Fruit fly (Drosophila melanogaster): Measurements from ENCODE around the gene CG33648.

The CG33648 gene

dm6 chr2L:14536730-14537427 is 12.8 kb downstream of the CG33648 start (continued):
- TF ChIP-seq sens (GFP tag), result peak; percentile 78
- peak; percentile 84 for TF ChIP-seq sr (GFP tag; IDR thresholded peaks at IDR 0.05)
- TF ChIP-seq CG5953 (GFP tag; IDR thresholded peaks at IDR 0.05), result no peak
- TF ChIP-seq nom (GFP tag; optimal IDR thresholded peaks at IDR 0.05), result peak; percentile 29
- TF ChIP-seq CG11247 (GFP tag; IDR thresholded peaks at IDR 0.05), result 0 out of 2 replicates have a peak, but pooled peaks have one; percentile 27
- 0 out of 2 replicates have a peak, but pooled peaks have one; percentile 33 for TF ChIP-seq CG16779 (GFP tag; IDR thresholded peaks at IDR 0.05)
- TF ChIP-seq H2.0 (GFP tag; IDR thresholded peaks at IDR 0.05), result 0 out of 2 replicates have a peak, but pooled peaks have one; percentile 14
- no peak for TF ChIP-seq CG2116 (GFP tag; optimal IDR thresholded peaks at IDR 0.05)
- TF ChIP-seq rib (GFP tag; IDR thresholded peaks at IDR 0.05), result peak; percentile 72
- peak; percentile 9 for TF ChIP-seq gsb-n (tag; optimal IDR thresholded peaks at IDR 0.05)
- TF ChIP-seq NFAT (GFP tag; IDR thresholded peaks at IDR 0.05), result no peak
- TF ChIP-seq vvl (GFP tag; IDR thresholded peaks at IDR 0.05), result peak; percentile 65; the same call in 1 of the 2 replicates
- TF ChIP-seq run (tag; optimal IDR thresholded peaks at IDR 0.05), result peak; percentile 63
- peak; percentile 97 for TF ChIP-seq crol (GFP tag; IDR thresholded peaks at IDR 0.05)
- peak; percentile 55 for TF ChIP-seq twi (tag; optimal IDR thresholded peaks at IDR 0.05)
- peak; percentile 87 for TF ChIP-seq CG4328 (GFP tag; optimal IDR thresholded peaks at IDR 0.05)
- no peak for TF ChIP-seq CG16863 (GFP tag; optimal IDR thresholded peaks at IDR 0.05)
- TF ChIP-seq Lim3 (GFP tag; IDR thresholded peaks at IDR 0.05), result no peak
- TF ChIP-seq lov (optimal IDR thresholded peaks at IDR 0.05), result no peak
- TF ChIP-seq lov (GFP tag; IDR thresholded peaks at IDR 0.05), result 0 out of 3 replicates have a peak, but pooled peaks have one; percentile 8
- TF ChIP-seq kni (GFP tag; optimal IDR thresholded peaks at IDR 0.05), result peak; percentile 62
- TF ChIP-seq chinmo (GFP tag; IDR thresholded peaks at IDR 0.05; ENCODE audit: partially characterized antibody), result 0 out of 4 replicates have a peak, but pooled peaks have one; percentile 71
- 0 out of 2 replicates have a peak, but pooled peaks have one; percentile 36 for TF ChIP-seq aop (GFP tag; IDR thresholded peaks at IDR 0.05)
- no peak for TF ChIP-seq NfI (GFP tag; optimal IDR thresholded peaks at IDR 0.05)
- TF ChIP-seq CG17802 (tag; optimal IDR thresholded peaks at IDR 0.05), result peak; percentile 84
- no peak for TF ChIP-seq Abd-B (GFP tag; optimal IDR thresholded peaks at IDR 0.05)
- 0 out of 2 replicates have a peak, but pooled peaks have one; percentile 22 for TF ChIP-seq CG11085 (GFP tag; IDR thresholded peaks at IDR 0.05)
- TF ChIP-seq gro (GFP tag; optimal IDR thresholded peaks at IDR 0.05), result peak; percentile 25

dm6 chr2L:14537432-14538221 is 13.5 kb downstream of the CG33648 start:
- peak; percentile 98 for TF ChIP-seq sd (tag; optimal IDR thresholded peaks at IDR 0.05)
- TF ChIP-seq CG10267 (tag; optimal IDR thresholded peaks at IDR 0.05), result peak; percentile 47
- TF ChIP-seq Hmx (GFP tag; optimal IDR thresholded peaks at IDR 0.05), result no peak
- peak; percentile 94 for TF ChIP-seq crol (GFP tag; IDR thresholded peaks at IDR 0.05)
- no peak for TF ChIP-seq CG18764 (GFP tag; optimal IDR thresholded peaks at IDR 0.05)
- no peak for TF ChIP-seq Rfx (GFP tag; IDR thresholded peaks at IDR 0.05)
- TF ChIP-seq MBD-R2 (GFP tag; IDR thresholded peaks at IDR 0.05), result no peak
- peak; percentile 61 for TF ChIP-seq grau (tag; optimal IDR thresholded peaks at IDR 0.05)
- TF ChIP-seq CG10543 (GFP tag; optimal IDR thresholded peaks at IDR 0.05), result peak; percentile 84
- peak; percentile 44; the same call in 1 of the 2 replicates for TF ChIP-seq sisA (GFP tag; IDR thresholded peaks at IDR 0.05)
- no peak for TF ChIP-seq CG9932 (GFP tag; IDR thresholded peaks at IDR 0.05)
- TF ChIP-seq Nf-YA (GFP tag; IDR thresholded peaks at IDR 0.05), result no peak
- no peak for TF ChIP-seq zfh1 (GFP tag; IDR thresholded peaks at IDR 0.05)
- no peak for TF ChIP-seq cas (GFP tag; IDR thresholded peaks at IDR 0.05)
- TF ChIP-seq Eip74EF (GFP tag; optimal IDR thresholded peaks at IDR 0.05), result peak in 1 of 2 experiments; percentile 61
- no peak for TF ChIP-seq CG6683 (GFP tag; optimal IDR thresholded peaks at IDR 0.05)
- no peak for TF ChIP-seq CG10654 (GFP tag; optimal IDR thresholded peaks at IDR 0.05)
- no peak for TF ChIP-seq CG6654 (GFP tag; optimal IDR thresholded peaks at IDR 0.05)
- TF ChIP-seq D (optimal IDR thresholded peaks at IDR 0.05), result no peak
- peak; percentile 59 for TF ChIP-seq D (GFP tag; optimal IDR thresholded peaks at IDR 0.05)
- no peak for TF ChIP-seq CG4820 (GFP tag; optimal IDR thresholded peaks at IDR 0.05)
- no peak for TF ChIP-seq NK7.1 (GFP tag; optimal IDR thresholded peaks at IDR 0.05)

Data from whole organism, embryonic.